Worm (Caenorhabditis elegans) whole organism, L2 larva: ENCODE data around the gene K05F6.8.

ENCODE experiments used
- ceh-16 ChIP-seq: fragments of 150-350 bp; optimal IDR thresholded peaks from 2 replicates; lab custom pipeline; 2014; ENCODE audit warnings: missing biosample characterization, missing genetic modification characterization
- elt-1 ChIP-seq: fragments of 150-350 bp; optimal IDR thresholded peaks from 2 replicates; lab custom pipeline; 2014; ENCODE audit warnings: missing biosample characterization, missing genetic modification characterization
- gmeb-1 ChIP-seq: fragments of 150-350 bp; optimal IDR thresholded peaks from 2 replicates; lab custom pipeline; 2014; ENCODE audit warnings: missing biosample characterization, missing genetic modification characterization
- lin-13 ChIP-seq: fragments of 150-350 bp; optimal IDR thresholded peaks from 2 replicates; lab custom pipeline; 2014; ENCODE audit warnings: missing biosample characterization, missing genetic modification reagents, missing genetic modification characterization
- nhr-12 ChIP-seq: fragments of 150-350 bp; optimal IDR thresholded peaks from 2 replicates; lab custom pipeline; 2014; ENCODE audit warnings: missing biosample characterization, missing genetic modification characterization
- peb-1 ChIP-seq: fragments of 150-350 bp; optimal IDR thresholded peaks from 2 replicates; lab custom pipeline; 2014; ENCODE audit warnings: missing biosample characterization, missing genetic modification characterization
- unc-62 ChIP-seq: fragments of 150-350 bp; optimal IDR thresholded peaks from 2 replicates; lab custom pipeline; 2014; ENCODE audit warnings: missing biosample characterization, missing genetic modification reagents, missing genetic modification characterization
- ztf-11 ChIP-seq: sonication (generic microtip); optimal IDR thresholded peaks from 2 replicates; lab custom pipeline; 2017; ENCODE audit warnings: missing biosample characterization, missing genetic modification characterization

DNA sequence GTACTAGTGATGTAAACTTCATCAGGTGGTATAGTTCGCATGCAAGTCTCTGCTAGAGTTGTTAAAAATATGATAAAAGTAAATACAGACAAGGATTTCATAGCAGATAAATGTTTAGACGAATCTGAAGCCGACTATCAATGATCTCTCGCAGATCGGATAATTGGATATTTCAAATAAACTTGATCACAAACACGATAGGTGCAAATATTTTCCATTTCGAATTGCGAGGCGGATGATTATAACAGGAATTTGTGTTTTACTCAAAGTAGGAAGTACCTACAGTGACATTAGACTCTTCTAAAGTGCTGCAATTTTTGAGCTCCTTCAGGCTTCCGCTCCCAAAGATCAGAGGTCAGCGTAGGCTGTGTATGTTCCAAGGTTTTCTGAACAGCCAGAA is 22.3 kb upstream of the K05F6.8 start, which contains the start of gene T07H3.7:
- TF ChIP-seq elt-1 (tag; lab: Kevin White, UChicago) (no peak), gmeb-1 (tag; lab: Kevin White, UChicago) (no peak), ztf-11 (no peak), lin-13 (GFP tag; lab: Kevin White, UChicago) (no peak), ceh-16 (tag; lab: Kevin White, UChicago) (no peak), nhr-12 (tag; lab: Kevin White, UChicago) (no peak), peb-1 (no peak), unc-62 (no peak)
